Fruit fly (Drosophila melanogaster): ENCODE results near the gene out.
A peak's percentile ranks its signal among the peaks of the same experiment; 100 is the strongest.

out gene

dm6 chrX:19297899-19298784 is 23.8 kb downstream of the out start, which contains the start of gene CG8034 (continued):
- TF ChIP-seq nmo (GFP tag; optimal IDR thresholded peaks at IDR 0.05) (peak; percentile 99), chif (GFP tag; optimal IDR thresholded peaks at IDR 0.05) (peak; percentile 93 to 94), schlank (tag; optimal IDR thresholded peaks at IDR 0.05) (peak; percentile 95), Taf1 (GFP tag; IDR thresholded peaks at IDR 0.05) (peak; percentile 89), CG11696 (GFP tag; IDR thresholded peaks at IDR 0.05) (peak; percentile 77), inv (GFP tag; IDR thresholded peaks at IDR 0.05; ENCODE audit: partially characterized antibody) (peak; percentile 31; the same call in 1 of the 2 replicates), CG2678 (tag; optimal IDR thresholded peaks at IDR 0.05) (peak; percentile 99), CG4730 (GFP tag; IDR thresholded peaks at IDR 0.05) (peak; percentile 90), CG10462 (GFP tag; optimal IDR thresholded peaks at IDR 0.05) (peak; percentile 94), CG18476 (GFP tag; optimal IDR thresholded peaks at IDR 0.05) (peak; percentile 96), wdn (GFP tag; IDR thresholded peaks at IDR 0.05) (peak; percentile 87), CG8359 (GFP tag; optimal IDR thresholded peaks at IDR 0.05; ENCODE audit: borderline replicate concordance) (peak; percentile 92), tgo (GFP tag; IDR thresholded peaks at IDR 0.05) (peak; percentile 95), tin (GFP tag; optimal IDR thresholded peaks at IDR 0.05) (peak; percentile 95), CG15011 (GFP tag; optimal IDR thresholded peaks at IDR 0.05) (peak; percentile 96), HmgZ (tag; optimal IDR thresholded peaks at IDR 0.05) (peak; percentile 97), tup (GFP tag; optimal IDR thresholded peaks at IDR 0.05) (peak; percentile 84), CG10565 (GFP tag; optimal IDR thresholded peaks at IDR 0.05) (peak; percentile 67), usp (GFP tag; optimal IDR thresholded peaks at IDR 0.05) (no peak), Bdp1 (GFP tag; optimal IDR thresholded peaks at IDR 0.05) (peak; percentile 91), CG18764 (GFP tag; optimal IDR thresholded peaks at IDR 0.05) (peak; percentile 89), CG13296 (GFP tag; optimal IDR thresholded peaks at IDR 0.05) (peak; percentile 97), Lim3 (GFP tag; IDR thresholded peaks at IDR 0.05) (peak; percentile 71; the same call in 1 of the 2 replicates), trem (tag; optimal IDR thresholded peaks at IDR 0.05) (peak; percentile 91), zfh1 (GFP tag; IDR thresholded peaks at IDR 0.05) (peak; percentile 95), gfzf (GFP tag; optimal IDR thresholded peaks at IDR 0.05) (no peak), Nf-YC (tag; optimal IDR thresholded peaks at IDR 0.05) (peak; percentile 91), CG6854 (GFP tag; optimal IDR thresholded peaks at IDR 0.05) (peak; percentile 95), CG11085 (GFP tag; IDR thresholded peaks at IDR 0.05) (peak; percentile 91), Chrac-16 (GFP tag; optimal IDR thresholded peaks at IDR 0.05) (peak; percentile 97), sob (GFP tag; IDR thresholded peaks at IDR 0.05) (peak; percentile 95), Hr3 (GFP tag; optimal IDR thresholded peaks at IDR 0.05) (peak; percentile 95), kay (GFP tag; optimal IDR thresholded peaks at IDR 0.05) (peak; percentile 93), Sin3A (optimal IDR thresholded peaks at IDR 0.05) (no peak), CG10209 (GFP tag; optimal IDR thresholded peaks at IDR 0.05) (peak; percentile 98), Bgb (GFP tag; IDR thresholded peaks at IDR 0.05; ENCODE audit: partially characterized antibody) (0 out of 2 replicates have a peak, but pooled peaks have one; percentile 44), pb (GFP tag; optimal IDR thresholded peaks at IDR 0.05) (peak; percentile 91), CG30403 (GFP tag; optimal IDR thresholded peaks at IDR 0.05) (peak; percentile 98), CG8765 (GFP tag; IDR thresholded peaks at IDR 0.05) (peak; percentile 92), slou (GFP tag; optimal IDR thresholded peaks at IDR 0.05) (peak; percentile 93), BEAF-32 (GFP tag; optimal IDR thresholded peaks at IDR 0.05) (peak; percentile 37), salm (tag; optimal IDR thresholded peaks at IDR 0.05) (peak; percentile 92), CG10979 (tag; optimal IDR thresholded peaks at IDR 0.05) (peak; percentile 97), CG3838 (GFP tag; optimal IDR thresholded peaks at IDR 0.05) (peak; percentile 82), CG12744 (GFP tag; optimal IDR thresholded peaks at IDR 0.05) (peak; percentile 96), CG33557 (GFP tag; optimal IDR thresholded peaks at IDR 0.05) (peak; percentile 97), Deaf1 (tag; optimal IDR thresholded peaks at IDR 0.05) (peak; percentile 84), corto (GFP tag; optimal IDR thresholded peaks at IDR 0.05) (peak; percentile 93), CG4707 (GFP tag; optimal IDR thresholded peaks at IDR 0.05) (peak; percentile 100)

Measured in whole organism, embryonic.